Worm (Caenorhabditis elegans): ENCODE results near the gene C36E8.6.
A peak's percentile ranks its signal among the peaks of the same experiment; 100 is the strongest.

Gene C36E8.6

DNA sequence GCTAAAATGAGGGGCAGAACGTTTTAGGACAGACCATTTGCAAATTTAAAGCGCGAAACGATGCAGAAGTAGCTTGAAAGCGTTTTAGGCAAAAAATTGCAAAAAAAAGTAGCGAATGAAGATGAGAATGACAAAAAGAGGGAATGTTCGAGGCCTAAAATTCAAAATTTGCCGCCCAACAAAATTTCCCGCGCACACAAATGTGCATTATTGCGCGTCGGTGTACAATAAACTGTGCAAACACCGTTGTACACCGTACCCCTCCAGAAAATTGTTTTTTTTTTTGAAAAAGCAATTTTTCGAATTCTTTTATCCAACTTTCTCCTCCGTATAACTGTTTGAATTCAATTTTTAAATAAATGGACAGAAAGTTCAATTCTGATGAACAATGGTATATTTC is 31.9 kb downstream of the C36E8.6 start, which contains the start of gene snpc-3.4:
snpc-3.4 (plus strand) TSS at position 237 of the 400 bp plus-strand sequence.
- TF ChIP-seq lsy-2 (tag; optimal IDR thresholded peaks at IDR 0.05) (peak; percentile 83 to 98), ZK546.5 (tag; optimal IDR thresholded peaks at IDR 0.05) (no peak), Y75B8A.6 (GFP tag; IDR thresholded peaks at IDR 0.05) (no peak), daf-12 (tag; optimal IDR thresholded peaks at IDR 0.05) (no peak), zip-11 (GFP tag; IDR thresholded peaks at IDR 0.05) (no peak), duxl-1 (tag; optimal IDR thresholded peaks at IDR 0.05; ENCODE audit: poor library complexity) (no peak), ctbp-1 (GFP tag; IDR thresholded peaks at IDR 0.05) (0 out of 2 replicates have a peak, but pooled peaks have one; percentile 48), set-16 (GFP tag; IDR thresholded peaks at IDR 0.05) (no peak), ama-1 (optimal IDR thresholded peaks at IDR 0.05) (peak; percentile 12), unc-39 (tag; optimal IDR thresholded peaks at IDR 0.05) (no peak), F10B5.3 (tag; optimal IDR thresholded peaks at IDR 0.05) (no peak), lin-29 (GFP tag; IDR thresholded peaks at IDR 0.05) (no peak), skn-1 (tag; optimal IDR thresholded peaks at IDR 0.05) (no peak), ztf-7 (tag; optimal IDR thresholded peaks at IDR 0.05) (peak; percentile 12), madf-9 (GFP tag; conservative IDR thresholded peaks at IDR 0.05) (no peak), madf-5 (GFP tag; IDR thresholded peaks at IDR 0.05) (no peak), zip-2 (tag; optimal IDR thresholded peaks at IDR 0.05) (no peak), pqm-1 (tag; optimal IDR thresholded peaks at IDR 0.05) (no peak), dmd-8 (GFP tag; IDR thresholded peaks at IDR 0.05) (no peak), zag-1 (tag; optimal IDR thresholded peaks at IDR 0.05) (no peak), ceh-28 (tag; optimal IDR thresholded peaks at IDR 0.05) (no peak), nhr-237 (tag; optimal IDR thresholded peaks at IDR 0.05) (no peak), nhr-10 (tag; optimal IDR thresholded peaks at IDR 0.05) (no peak), pha-4 (GFP tag; IDR thresholded peaks at IDR 0.05) (no peak), pha-4 (tag; optimal IDR thresholded peaks at IDR 0.05) (peak; percentile 36), hif-1 (tag; optimal IDR thresholded peaks at IDR 0.05) (peak in 1 of 2 experiments; percentile 35), spr-3 (GFP tag; optimal IDR thresholded peaks at IDR 0.05) (no peak), attf-4 (tag; optimal IDR thresholded peaks at IDR 0.05) (no peak), tag-97 (GFP tag; IDR thresholded peaks at IDR 0.05) (no peak), nhr-111 (GFP tag; optimal IDR thresholded peaks at IDR 0.05) (no peak), ces-1 (GFP tag; optimal IDR thresholded peaks at IDR 0.05) (no peak), nhr-41 (GFP tag; IDR thresholded peaks at IDR 0.05) (no peak), nhr-42 (GFP tag; IDR thresholded peaks at IDR 0.05) (no peak), zfp-2 (tag; optimal IDR thresholded peaks at IDR 0.05) (no peak), lin-15B (tag; optimal IDR thresholded peaks at IDR 0.05) (no peak), tra-1 (GFP tag; IDR thresholded peaks at IDR 0.05) (no peak), daf-8 (GFP tag; IDR thresholded peaks at IDR 0.05) (no peak), mdt-29 (GFP tag; IDR thresholded peaks at IDR 0.05) (peak; percentile 39; the same call in 1 of the 2 replicates), nhr-25 (tag; optimal IDR thresholded peaks at IDR 0.05; ENCODE audit: borderline replicate concordance, insufficient read depth) (no peak), ceh-82 (tag; optimal IDR thresholded peaks at IDR 0.05) (no peak), F49E8.2 (tag; optimal IDR thresholded peaks at IDR 0.05; ENCODE audit: borderline replicate concordance) (peak; percentile 36), nhr-48 (tag; optimal IDR thresholded peaks at IDR 0.05) (no peak), Y5F2A.4 (GFP tag; optimal IDR thresholded peaks at IDR 0.05) (no peak), ceh-44 (GFP tag; IDR thresholded peaks at IDR 0.05) (no peak), ceh-62 (tag; optimal IDR thresholded peaks at IDR 0.05) (no peak), dmd-9 (GFP tag; IDR thresholded peaks at IDR 0.05) (0 out of 2 replicates have a peak, but pooled peaks have one; percentile 22), lin-39 (tag; optimal IDR thresholded peaks at IDR 0.05) (no peak), dve-1 (tag; optimal IDR thresholded peaks at IDR 0.05; ENCODE audit: insufficient read depth) (peak; percentile 52), egl-27 (tag; optimal IDR thresholded peaks at IDR 0.05) (no peak), mep-1 (tag; optimal IDR thresholded peaks at IDR 0.05) (peak; percentile 59), cey-2 (tag; optimal IDR thresholded peaks at IDR 0.05; ENCODE audit: borderline replicate concordance, insufficient read depth) (no peak), gei-8 (GFP tag; optimal IDR thresholded peaks at IDR 0.05) (no peak)

All from whole organism, L4 larva.